Fruit fly (Drosophila melanogaster): ENCODE data around the gene CG32982.

Gene CG32982

DNA sequence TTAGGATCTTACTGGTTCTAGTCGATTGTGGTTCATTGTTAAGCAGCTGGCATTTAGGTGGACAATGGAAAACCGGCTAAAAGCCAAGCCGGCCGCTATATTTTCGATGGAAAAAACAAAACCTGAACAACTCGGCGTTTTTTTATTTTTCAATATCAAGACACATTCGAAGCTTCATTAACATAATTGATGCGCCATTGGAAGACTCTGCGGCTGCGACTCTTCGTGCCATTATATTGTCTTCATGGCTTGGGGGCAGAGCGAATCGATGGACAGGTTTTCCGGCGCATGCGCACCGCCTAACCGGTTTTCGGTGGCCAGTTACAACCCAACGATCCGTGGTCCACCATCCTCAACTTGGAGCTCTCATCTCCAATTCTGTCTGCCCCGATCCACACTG lies 11.2 kb downstream of the CG32982 start (continued):
- TF ChIP-seq CG9932 (GFP tag; IDR thresholded peaks at IDR 0.05) (0 out of 2 replicates have a peak, but pooled peaks have one; percentile 4), CG6175 (GFP tag; IDR thresholded peaks at IDR 0.05) (0 out of 3 replicates have a peak, but pooled peaks have one; percentile 42), slou (GFP tag; optimal IDR thresholded peaks at IDR 0.05) (no peak), vvl (GFP tag; IDR thresholded peaks at IDR 0.05) (peak; percentile 84), nom (GFP tag; optimal IDR thresholded peaks at IDR 0.05) (peak; percentile 45)

DNA sequence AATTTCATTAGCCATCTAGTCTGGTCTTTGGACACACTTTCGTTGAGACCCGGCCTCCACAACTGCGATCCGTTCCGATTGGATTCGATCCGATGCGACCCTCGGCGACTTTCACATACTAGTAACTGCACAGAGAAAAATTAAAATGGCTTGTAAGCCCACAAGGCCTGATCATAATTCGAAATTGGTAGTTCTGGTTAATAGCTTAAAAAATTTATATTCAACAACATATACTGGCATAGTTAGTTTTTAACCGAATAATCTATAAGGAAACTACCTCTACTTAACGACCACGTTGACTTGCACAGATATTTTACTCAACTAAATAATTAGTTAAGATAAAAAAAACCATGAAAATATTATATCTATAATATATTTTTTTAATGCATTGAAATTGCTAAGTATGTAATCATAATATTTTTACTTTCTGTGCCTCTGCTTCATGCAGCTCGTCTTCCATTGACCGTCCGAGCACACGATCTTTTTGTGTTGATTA lies 15.5 kb downstream of the CG32982 start:
- no peak for TF ChIP-seq cad (GFP tag; optimal IDR thresholded peaks at IDR 0.05)
- 0 out of 3 replicates have a peak, but pooled peaks have one; percentile 23 for TF ChIP-seq CG2199 (GFP tag; IDR thresholded peaks at IDR 0.05)
- no peak for TF ChIP-seq pho (GFP tag; optimal IDR thresholded peaks at IDR 0.05)
- peak; percentile 15 for TF ChIP-seq gsb-n (tag; optimal IDR thresholded peaks at IDR 0.05)

dm6 chr2L:9145761-9146160 lies 20.2 kb downstream of the CG32982 start:
- TF ChIP-seq twi (tag; optimal IDR thresholded peaks at IDR 0.05): peak; percentile 100
- peak; percentile 22 for TF ChIP-seq Ets65A (GFP tag)
- TF ChIP-seq tll (GFP tag; optimal IDR thresholded peaks at IDR 0.05): peak in 1 of 2 experiments; percentile 77
- no peak for TF ChIP-seq CG6765 (GFP tag; optimal IDR thresholded peaks at IDR 0.05)
- no peak for TF ChIP-seq kni (GFP tag; optimal IDR thresholded peaks at IDR 0.05)

DNA sequence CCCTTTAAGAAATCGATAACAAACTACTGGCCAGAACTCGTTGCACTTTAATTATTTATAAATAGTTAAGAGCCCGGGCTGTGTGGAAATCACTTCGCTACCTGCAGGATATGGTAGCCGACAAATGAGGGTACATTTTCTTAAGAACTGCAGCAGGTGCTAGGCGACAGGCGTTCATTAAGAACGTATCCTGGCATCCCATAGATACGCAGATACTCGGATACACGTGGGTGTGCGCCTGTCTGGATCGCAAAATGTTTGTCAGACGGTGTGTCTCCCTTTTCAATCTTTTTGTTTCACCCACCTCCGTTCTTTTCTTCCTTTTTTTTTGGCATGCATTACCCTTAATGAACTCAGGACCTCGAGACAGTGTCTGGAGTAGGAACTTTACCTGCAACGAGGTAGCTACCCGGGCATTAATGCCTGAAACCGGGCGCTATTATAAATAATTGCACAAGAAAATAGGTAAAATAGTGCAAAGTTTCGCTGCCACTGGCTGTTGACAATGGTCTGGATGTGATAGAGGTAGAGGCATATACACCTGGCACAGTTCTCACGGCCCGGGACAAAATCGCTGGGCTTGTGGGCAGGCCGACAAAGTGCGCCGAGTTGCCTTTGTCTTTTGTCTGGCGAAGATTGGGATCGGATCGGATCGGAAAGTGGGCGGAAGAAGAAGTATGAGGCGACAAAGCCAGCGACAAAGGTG lies 20.9 kb downstream of the CG32982 start:
- TF ChIP-seq salm (tag; optimal IDR thresholded peaks at IDR 0.05) (no peak), D (optimal IDR thresholded peaks at IDR 0.05) (peak; percentile 74), D (GFP tag; optimal IDR thresholded peaks at IDR 0.05) (no peak), tll (GFP tag; optimal IDR thresholded peaks at IDR 0.05) (peak in 1 of 2 experiments; percentile 81), Med (GFP tag) (peak; percentile 41), inv (GFP tag; IDR thresholded peaks at IDR 0.05; ENCODE audit: partially characterized antibody) (no peak), pros (GFP tag; optimal IDR thresholded peaks at IDR 0.05) (peak; percentile 41), CG15479 (GFP tag; optimal IDR thresholded peaks at IDR 0.05) (peak; percentile 75), zen (tag; optimal IDR thresholded peaks at IDR 0.05) (peak; percentile 98)

dm6 chr2L:9148133-9148532 lies 22.6 kb downstream of the CG32982 start:
- TF ChIP-seq ranshi (GFP tag; IDR thresholded peaks at IDR 0.05) (no peak), CG12219 (GFP tag; optimal IDR thresholded peaks at IDR 0.05) (no peak), CG30020 (tag; optimal IDR thresholded peaks at IDR 0.05) (no peak), CG14441 (GFP tag; IDR thresholded peaks at IDR 0.05) (no peak), aop (GFP tag; IDR thresholded peaks at IDR 0.05) (no peak), CG10654 (GFP tag; optimal IDR thresholded peaks at IDR 0.05) (no peak), otp (GFP tag; IDR thresholded peaks at IDR 0.05) (no peak), CG34376 (GFP tag; optimal IDR thresholded peaks at IDR 0.05) (no peak), wor (GFP tag; IDR thresholded peaks at IDR 0.05) (no peak), CG7372 (GFP tag; IDR thresholded peaks at IDR 0.05) (peak; percentile 29; the same call in 1 of the 2 replicates), Rfx (GFP tag; IDR thresholded peaks at IDR 0.05) (no peak), Ets65A (GFP tag) (peak; percentile 62), BEAF-32 (GFP tag; optimal IDR thresholded peaks at IDR 0.05) (no peak), hbn (GFP tag; IDR thresholded peaks at IDR 0.05; ENCODE audit: partially characterized antibody) (no peak), Aef1 (GFP tag; IDR thresholded peaks at IDR 0.05) (no peak), gem (tag; optimal IDR thresholded peaks at IDR 0.05) (no peak), Fer1 (GFP tag; optimal IDR thresholded peaks at IDR 0.05) (no peak), chinmo (GFP tag; IDR thresholded peaks at IDR 0.05; ENCODE audit: partially characterized antibody) (0 out of 4 replicates have a peak, but pooled peaks have one; percentile 57), nerfin-1 (tag; optimal IDR thresholded peaks at IDR 0.05) (no peak), mam (GFP tag; optimal IDR thresholded peaks at IDR 0.05) (no peak), psq (GFP tag; optimal IDR thresholded peaks at IDR 0.05) (no peak), az2 (GFP tag; optimal IDR thresholded peaks at IDR 0.05) (no peak), jumu (GFP tag; optimal IDR thresholded peaks at IDR 0.05) (no peak)

All from whole organism, embryonic.